Fruit fly (Drosophila melanogaster) whole organism, embryonic: Measurements from ENCODE around the gene CG32032.

Experiments used
- Adf1 ChIP-seq: fragments of 200-800 bp; sonication (Bioruptor generic); IDR thresholded peaks from 2 replicates; pipeline ENCODE4 v1.3.6; 2022; ENCODE audit warnings: missing biosample characterization, missing genetic modification characterization
- Atf-2 ChIP-seq: fragments of 200-800 bp; sonication (Bioruptor generic); optimal IDR thresholded peaks from 2 replicates; lab custom pipeline; 2016; ENCODE audit warnings: missing biosample characterization, missing genetic modification characterization
- Atf3 ChIP-seq: fragments of 200-800 bp; sonication (Bioruptor generic); optimal IDR thresholded peaks from 3 replicates; lab custom pipeline; 2016; ENCODE audit warnings: missing biosample characterization, missing genetic modification characterization
- B-H1 ChIP-seq: fragments of 200-800 bp; sonication (Bioruptor generic); IDR thresholded peaks from 3 replicates; pipeline ENCODE4 v1.3.6; 2022; ENCODE audit warnings: missing biosample characterization, missing genetic modification characterization
- CG10267 ChIP-seq: fragments of 200-800 bp; sonication (Bioruptor generic); optimal IDR thresholded peaks from 2 replicates; lab custom pipeline; 2018; ENCODE audit warnings: missing biosample characterization, mild to moderate bottlenecking, missing genetic modification characterization, moderate library complexity
- CG10274 ChIP-seq: fragments of 200-800 bp; sonication (Bioruptor generic); optimal IDR thresholded peaks from 3 replicates; lab custom pipeline; 2017; ENCODE audit warnings: missing biosample characterization, mild to moderate bottlenecking, missing genetic modification characterization
- CG10654 ChIP-seq: fragments of 200-800 bp; sonication (Bioruptor generic); optimal IDR thresholded peaks from 2 replicates; lab custom pipeline; 2016; ENCODE audit warnings: missing biosample characterization, missing genetic modification characterization
- CG11093 ChIP-seq: fragments of 200-800 bp; sonication (Bioruptor generic); IDR thresholded peaks from 3 replicates; pipeline ENCODE4 v1.3.6; 2022; ENCODE audit warnings: missing biosample characterization, missing genetic modification characterization
- CG11247 ChIP-seq: fragments of 200-800 bp; sonication (Bioruptor generic); IDR thresholded peaks from 2 replicates; pipeline ENCODE4 v1.3.6; 2022; ENCODE audit warnings: missing biosample characterization, missing genetic modification characterization
- CG12744 ChIP-seq: fragments of 200-800 bp; sonication (Bioruptor generic); optimal IDR thresholded peaks from 2 replicates; lab custom pipeline; 2016; ENCODE audit warnings: missing biosample characterization, missing genetic modification characterization
- CG13296 ChIP-seq: fragments of 200-800 bp; sonication (Bioruptor generic); optimal IDR thresholded peaks from 3 replicates; lab custom pipeline; 2018; ENCODE audit warnings: missing biosample characterization, mild to moderate bottlenecking, missing genetic modification characterization
- CG13624 ChIP-seq: fragments of 200-800 bp; sonication (Bioruptor generic); optimal IDR thresholded peaks from 2 replicates; lab custom pipeline; 2016; ENCODE audit warnings: missing biosample characterization, missing genetic modification characterization
- CG14441 ChIP-seq: fragments of 200-800 bp; sonication (Bioruptor generic); IDR thresholded peaks from 2 replicates; pipeline ENCODE4 v1.3.6; 2022; ENCODE audit warnings: missing biosample characterization, missing genetic modification characterization
- CG14860 ChIP-seq: fragments of 200-800 bp; sonication (Bioruptor generic); IDR thresholded peaks from 3 replicates; pipeline ENCODE4 v1.3.6; 2022; ENCODE audit warnings: missing biosample characterization, missing genetic modification characterization; ENCODE audit not compliant: partially characterized antibody
- CG31224 ChIP-seq: fragments of 200-800 bp; sonication (Bioruptor generic); IDR thresholded peaks from 2 replicates; pipeline ENCODE4 v1.3.6; 2022; ENCODE audit warnings: missing biosample characterization, missing genetic modification characterization
- CG4424 ChIP-seq: fragments of 200-800 bp; sonication (Bioruptor generic); optimal IDR thresholded peaks from 3 replicates; lab custom pipeline; 2016; ENCODE audit warnings: missing biosample characterization, missing genetic modification characterization
- CG7839 ChIP-seq: fragments of 200-800 bp; sonication (Bioruptor generic); optimal IDR thresholded peaks from 3 replicates; lab custom pipeline; 2018; ENCODE audit warnings: missing biosample characterization, mild to moderate bottlenecking, missing genetic modification characterization, moderate library complexity
- CG8281 ChIP-seq: fragments of 200-800 bp; sonication (Bioruptor generic); optimal IDR thresholded peaks from 2 replicates; lab custom pipeline; 2018; ENCODE audit warnings: missing biosample characterization, mild to moderate bottlenecking, missing genetic modification characterization, moderate library complexity
- CG8944 ChIP-seq: fragments of 200-800 bp; sonication (Bioruptor generic); optimal IDR thresholded peaks from 3 replicates; lab custom pipeline; 2016; ENCODE audit warnings: missing biosample characterization, missing genetic modification characterization
- CG9876 ChIP-seq: fragments of 200-800 bp; sonication (Bioruptor generic); optimal IDR thresholded peaks from 2 replicates; lab custom pipeline; 2016; ENCODE audit warnings: missing biosample characterization, missing genetic modification characterization
- CHES-1-like ChIP-seq: fragments of 200-800 bp; sonication (Bioruptor generic); optimal IDR thresholded peaks from 2 replicates; lab custom pipeline; 2016; ENCODE audit warnings: missing biosample characterization, missing genetic modification characterization
- Dip3 ChIP-seq: fragments of 200-800 bp; sonication (Bioruptor generic); optimal IDR thresholded peaks from 3 replicates; lab custom pipeline; 2016; ENCODE audit warnings: missing biosample characterization, missing genetic modification characterization
- Ets65A ChIP-seq: fragments of 200-800 bp; sonication (Bioruptor generic); peaks from one replicate; lab custom pipeline; 2016; ENCODE audit warnings: missing biosample characterization, missing genetic modification characterization
- Fer2 ChIP-seq: fragments of 200-800 bp; sonication (Bioruptor generic); optimal IDR thresholded peaks from 2 replicates; lab custom pipeline; 2018; ENCODE audit warnings: missing biosample characterization, mild to moderate bottlenecking, missing genetic modification characterization, moderate library complexity
- H15 ChIP-seq: fragments of 200-800 bp; sonication (Bioruptor generic); IDR thresholded peaks from 3 replicates; pipeline ENCODE4 v1.3.6; 2022; ENCODE audit warnings: missing biosample characterization, missing genetic modification characterization
- Hr3 ChIP-seq: fragments of 200-800 bp; sonication (Bioruptor generic); optimal IDR thresholded peaks from 3 replicates; lab custom pipeline; 2016; ENCODE audit warnings: missing biosample characterization, missing genetic modification characterization
- Max ChIP-seq: fragments of 200-800 bp; sonication (Bioruptor generic); optimal IDR thresholded peaks from 2 replicates; lab custom pipeline; 2016; ENCODE audit warnings: missing biosample characterization, mild to moderate bottlenecking, missing genetic modification characterization
- Myb ChIP-seq: fragments of 200-800 bp; sonication (Bioruptor generic); optimal IDR thresholded peaks from 2 replicates; lab custom pipeline; 2016; ENCODE audit warnings: missing biosample characterization, missing genetic modification characterization
- Nf-YB ChIP-seq: fragments of 200-800 bp; sonication (Bioruptor generic); optimal IDR thresholded peaks from 3 replicates; lab custom pipeline; 2019; ENCODE audit warnings: missing biosample characterization, mild to moderate bottlenecking, missing genetic modification characterization, moderate library complexity
- Side ChIP-seq: fragments of 200-800 bp; sonication (Bioruptor generic); optimal IDR thresholded peaks from 2 replicates; lab custom pipeline; 2016; ENCODE audit warnings: missing biosample characterization, missing genetic modification characterization
- Xrp1 ChIP-seq: fragments of 200-800 bp; sonication (Bioruptor generic); IDR thresholded peaks from 2 replicates; pipeline ENCODE4 v1.3.6; 2022; ENCODE audit warnings: missing biosample characterization, missing genetic modification characterization
- al ChIP-seq: fragments of 200-800 bp; sonication (Bioruptor generic); IDR thresholded peaks from 2 replicates; pipeline ENCODE4 v1.3.6; 2022; ENCODE audit warnings: missing biosample characterization, missing genetic modification characterization
- ara ChIP-seq: fragments of 200-800 bp; sonication (Bioruptor generic); IDR thresholded peaks from 2 replicates; pipeline ENCODE4 v1.3.6; 2022; ENCODE audit warnings: missing biosample characterization, missing genetic modification characterization
- corto ChIP-seq: fragments of 200-800 bp; sonication (Bioruptor generic); optimal IDR thresholded peaks from 2 replicates; lab custom pipeline; 2016; ENCODE audit warnings: missing biosample characterization, mild to moderate bottlenecking, missing genetic modification characterization, moderate library complexity
- dan ChIP-seq: fragments of 200-800 bp; sonication (Bioruptor generic); IDR thresholded peaks from 2 replicates; pipeline ENCODE4 v1.3.6; 2022; ENCODE audit warnings: missing biosample characterization, missing genetic modification characterization
- eve ChIP-seq, 2 experiments: fragments of >200 bp; optimal IDR thresholded peaks; 2 replicates each; lab custom pipeline; 2017; ENCODE audit warnings: missing biosample characterization in 2 of 2, missing genetic modification characterization in 2 of 2
- exex ChIP-seq: fragments of 200-800 bp; sonication (Bioruptor generic); optimal IDR thresholded peaks from 4 replicates; lab custom pipeline; 2018; ENCODE audit warnings: missing biosample characterization, mild to moderate bottlenecking, missing genetic modification characterization, moderate library complexity
- fd64A ChIP-seq: fragments of 200-800 bp; sonication (Bioruptor generic); optimal IDR thresholded peaks from 3 replicates; lab custom pipeline; 2018; ENCODE audit warnings: missing biosample characterization, mild to moderate bottlenecking, missing genetic modification characterization
- gfzf ChIP-seq: fragments of 200-800 bp; sonication (Bioruptor generic); optimal IDR thresholded peaks from 2 replicates; lab custom pipeline; 2016; ENCODE audit warnings: missing biosample characterization, mild to moderate bottlenecking, missing genetic modification characterization, moderate library complexity
- gt ChIP-seq: fragments of 200-800 bp; sonication (Bioruptor generic); IDR thresholded peaks from 2 replicates; pipeline ENCODE4 v1.3.6; 2022; ENCODE audit warnings: missing biosample characterization, missing genetic modification characterization
- klu ChIP-seq: fragments of 200-800 bp; sonication (Bioruptor generic); IDR thresholded peaks from 2 replicates; pipeline ENCODE4 v1.3.6; 2022; ENCODE audit warnings: missing biosample characterization, missing genetic modification characterization
- mam ChIP-seq: fragments of 200-800 bp; sonication (Bioruptor generic); optimal IDR thresholded peaks from 3 replicates; lab custom pipeline; 2016; ENCODE audit warnings: missing biosample characterization, missing genetic modification characterization
- nerfin-1 ChIP-seq: fragments of 200-800 bp; sonication (Bioruptor generic); optimal IDR thresholded peaks from 3 replicates; lab custom pipeline; 2019; ENCODE audit warnings: missing biosample characterization, mild to moderate bottlenecking, missing genetic modification characterization, moderate library complexity
- prd ChIP-seq, 3 experiments: fragments of >200 bp in 2 of 3; fragments of 200-800 bp in 1 of 3; sonication (Bioruptor generic) in 1 of 3; optimal IDR thresholded peaks in 2 of 3; IDR thresholded peaks in 1 of 3; 2 replicates in 2 of 3; 3 replicates in 1 of 3; pipeline versions ENCODE4 v1.3.6 to Lab custom; 2017 to 2022; ENCODE audit warnings: missing biosample characterization in 1 of 3, missing genetic modification characterization in 1 of 3
- psq ChIP-seq: fragments of 200-800 bp; sonication (Bioruptor generic); optimal IDR thresholded peaks from 2 replicates; lab custom pipeline; 2017; ENCODE audit warnings: missing biosample characterization, missing genetic modification characterization
- ro ChIP-seq: fragments of 200-800 bp; sonication (Bioruptor generic); IDR thresholded peaks from 2 replicates; pipeline ENCODE4 v1.3.6; 2022; ENCODE audit warnings: missing biosample characterization, missing genetic modification characterization
- tap ChIP-seq: fragments of 200-800 bp; optimal IDR thresholded peaks from 3 replicates; lab custom pipeline; 2019; ENCODE audit warnings: missing biosample characterization, mild to moderate bottlenecking, missing genetic modification characterization, moderate library complexity
- tx ChIP-seq: fragments of 200-800 bp; sonication (Bioruptor generic); optimal IDR thresholded peaks from 2 replicates; lab custom pipeline; 2016; ENCODE audit warnings: missing biosample characterization, missing genetic modification characterization
- unc-4 ChIP-seq: fragments of 200-800 bp; sonication (Bioruptor generic); IDR thresholded peaks from 2 replicates; pipeline ENCODE4 v1.3.6; 2022; ENCODE audit warnings: missing biosample characterization, missing genetic modification characterization; ENCODE audit not compliant: partially characterized antibody
- usp ChIP-seq: fragments of >200 bp; optimal IDR thresholded peaks from 2 replicates; lab custom pipeline; 2017; ENCODE audit warnings: missing biosample characterization, missing genetic modification characterization
- zen2 ChIP-seq: fragments of 200-800 bp; sonication (Bioruptor generic); IDR thresholded peaks from 3 replicates; pipeline ENCODE4 v1.3.6; 2022; ENCODE audit warnings: missing biosample characterization, missing genetic modification characterization; ENCODE audit not compliant: partially characterized antibody

CG32032 gene

DNA sequence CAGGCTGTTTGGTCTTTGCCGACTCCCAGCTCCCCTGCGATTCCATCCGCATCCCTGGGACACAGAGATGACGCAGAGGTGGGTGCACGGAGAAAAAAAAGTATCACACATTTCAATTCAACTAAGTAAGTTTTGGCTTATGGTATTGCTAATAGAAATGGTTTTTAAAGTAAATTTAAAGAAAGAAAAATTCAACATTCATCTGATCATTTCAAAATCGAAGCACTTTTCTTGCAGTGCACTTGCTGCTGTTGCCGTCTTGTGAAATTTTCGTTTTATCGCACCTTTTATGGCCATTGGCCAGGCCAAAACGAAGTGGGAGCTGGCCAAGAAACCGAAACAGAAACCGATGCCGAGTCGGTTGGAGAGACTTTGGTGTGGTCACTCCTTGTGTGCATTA is 47.5 kb upstream of the CG32032 start (continued):
- TF ChIP-seq mam (GFP tag; lab: Kevin White, UChicago) (peak; percentile 44), CG14441 (GFP tag; lab: Robert Waterston, UW) (peak; percentile 81), CG11247 (GFP tag; lab: Robert Waterston, UW) (peak; percentile 63), gfzf (no peak), CG31224 (GFP tag; lab: Robert Waterston, UW) (peak; percentile 54; the same call in 1 of the 2 replicates), Hr3 (peak; percentile 17), prd (optimal IDR thresholded peaks at IDR 0.05; lab: Kevin White, UChicago) (no peak), prd (GFP tag; IDR thresholded peaks at IDR 0.05; lab: Robert Waterston, UW) (peak; percentile 91), Max (GFP tag; lab: Kevin White, UChicago) (peak; percentile 62), CG10654 (GFP tag; lab: Kevin White, UChicago) (peak; percentile 36), CG10274 (GFP tag; lab: Kevin White, UChicago) (peak; percentile 68), H15 (GFP tag; lab: Robert Waterston, UW) (peak; percentile 70), CG13624 (GFP tag; lab: Kevin White, UChicago) (peak; percentile 64), CG4424 (peak; percentile 68), klu (GFP tag; lab: Robert Waterston, UW) (peak; percentile 44; the same call in 1 of the 2 replicates), Side (GFP tag; lab: Kevin White, UChicago) (peak; percentile 52), gt (GFP tag; lab: Robert Waterston, UW) (peak; percentile 64; the same call in 1 of the 2 replicates), CG7839 (tag; lab: Kevin White, UChicago) (peak; percentile 68), CG10267 (peak; percentile 69), usp (GFP tag; lab: Kevin White, UChicago) (no peak), Nf-YB (peak; percentile 29), CG14860 (GFP tag; lab: Robert Waterston, UW) (no peak), Fer2 (no peak), unc-4 (GFP tag; lab: Robert Waterston, UW) (no peak), Ets65A (GFP tag; lab: Kevin White, UChicago) (peak; percentile 97), nerfin-1 (peak; percentile 53), CG8944 (GFP tag; lab: Kevin White, UChicago) (peak; percentile 0), Myb (GFP tag; lab: Kevin White, UChicago) (peak; percentile 10), ro (GFP tag; lab: Robert Waterston, UW) (peak; percentile 53), psq (GFP tag; lab: Kevin White, UChicago) (no peak), tap (tag; lab: Kevin White, UChicago) (peak; percentile 61), ara (GFP tag; lab: Robert Waterston, UW) (peak; percentile 61; the same call in 1 of the 2 replicates), Adf1 (GFP tag; lab: Robert Waterston, UW) (no peak), CG11093 (GFP tag; lab: Robert Waterston, UW) (peak; percentile 63; the same call in 2 of the 3 replicates), CG13296 (GFP tag; lab: Kevin White, UChicago) (peak; percentile 25), zen2 (GFP tag; lab: Robert Waterston, UW) (no peak), dan (peak; percentile 71; the same call in 1 of the 2 replicates), corto (peak; percentile 28), Atf3 (GFP tag; lab: Kevin White, UChicago) (peak; percentile 42), fd64A (GFP tag; lab: Kevin White, UChicago) (peak; percentile 28), CHES-1-like (GFP tag; lab: Kevin White, UChicago) (no peak), Xrp1 (peak; percentile 88), CG8281 (peak; percentile 10), Dip3 (GFP tag; lab: Kevin White, UChicago) (peak; percentile 17), CG9876 (peak; percentile 23), Atf-2 (GFP tag; lab: Kevin White, UChicago) (peak; percentile 23), B-H1 (GFP tag; lab: Robert Waterston, UW) (peak; percentile 53; the same call in 1 of the 3 replicates), al (GFP tag; lab: Robert Waterston, UW) (peak; percentile 31; the same call in 1 of the 2 replicates), exex (tag; lab: Kevin White, UChicago) (no peak), tx (GFP tag; lab: Kevin White, UChicago) (no peak), eve (GFP tag; optimal IDR thresholded peaks at IDR 0.05; lab: Kevin White, UChicago) (peak in 1 of 2 experiments; percentile 59), CG12744 (GFP tag; lab: Kevin White, UChicago) (no peak)
